Worm (Caenorhabditis elegans): ENCODE measurements around the gene F28H7.3.

Gene F28H7.3

DNA sequence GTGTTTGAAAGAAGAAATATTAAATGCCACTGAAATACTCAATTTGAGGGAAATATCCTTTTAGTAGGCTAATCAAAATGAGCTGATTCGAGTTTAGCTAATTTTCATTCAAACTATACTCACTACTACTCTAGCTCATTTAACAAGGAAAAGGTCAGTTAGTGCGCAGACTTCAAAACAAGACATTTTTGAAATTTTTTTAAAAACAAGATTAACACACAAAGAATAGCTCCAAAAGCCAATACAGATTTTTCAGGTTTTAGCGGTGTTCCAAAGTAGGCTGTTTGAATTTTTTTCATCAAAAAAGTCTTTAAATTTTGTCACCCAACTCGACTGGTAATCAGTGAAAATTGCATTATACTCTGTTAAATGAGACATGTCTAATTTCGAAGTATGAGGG is 10.3 kb upstream of the F28H7.3 start:
- TF ChIP-seq mls-2 (tag; optimal IDR thresholded peaks at IDR 0.05) (no peak), ztf-11 (tag; optimal IDR thresholded peaks at IDR 0.05) (no peak), mab-5 (tag; optimal IDR thresholded peaks at IDR 0.05) (no peak), blmp-1 (tag; optimal IDR thresholded peaks at IDR 0.05) (no peak), ceh-43 (GFP tag; optimal IDR thresholded peaks at IDR 0.05) (no peak), nhr-237 (tag; optimal IDR thresholded peaks at IDR 0.05) (no peak)

DNA sequence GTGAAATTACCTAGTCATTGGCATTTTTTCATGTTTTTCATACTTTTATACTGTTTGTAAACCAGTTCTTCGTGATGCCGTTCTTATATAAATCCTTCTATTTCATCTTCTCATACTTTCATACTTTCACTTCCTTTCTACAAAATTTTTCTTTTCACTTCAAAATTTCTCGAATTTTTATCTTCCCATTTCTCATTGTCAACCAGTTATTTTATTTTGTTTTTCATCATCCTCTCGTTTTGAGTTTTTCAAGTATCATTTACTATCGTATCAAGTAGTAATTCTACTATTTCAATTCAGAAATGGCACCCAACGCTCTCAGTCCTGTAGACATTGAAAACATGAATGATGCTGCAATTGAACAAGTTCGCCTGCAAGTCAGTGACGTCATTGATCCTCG is 8.1 kb upstream of the F28H7.3 start, which contains the start of gene F28H7.8:
Gene F28H7.8, plus strand, starts transcription at position 301 of the 400 bp plus-strand sequence.
- TF ChIP-seq lin-13 (tag; optimal IDR thresholded peaks at IDR 0.05): no peak
- no peak for TF ChIP-seq unc-120 (tag; optimal IDR thresholded peaks at IDR 0.05; ENCODE audit: poor library complexity, severe bottlenecking)
- no peak for TF ChIP-seq tbx-8 (GFP tag; optimal IDR thresholded peaks at IDR 0.05)
- TF ChIP-seq pha-4 (tag; optimal IDR thresholded peaks at IDR 0.05): no peak
- TF ChIP-seq nhr-76 (tag; optimal IDR thresholded peaks at IDR 0.05): no peak
- no peak for TF ChIP-seq ceh-83 (GFP tag; optimal IDR thresholded peaks at IDR 0.05)
- no peak for TF ChIP-seq lsy-2 (tag; optimal IDR thresholded peaks at IDR 0.05)
- no peak for TF ChIP-seq elt-3 (tag; optimal IDR thresholded peaks at IDR 0.05)
- TF ChIP-seq flh-1 (GFP tag; optimal IDR thresholded peaks at IDR 0.05): no peak
- no peak for TF ChIP-seq unc-39 (tag; optimal IDR thresholded peaks at IDR 0.05)
- no peak for TF ChIP-seq sem-2 (GFP tag; optimal IDR thresholded peaks at IDR 0.05)
- TF ChIP-seq nhr-28 (tag; optimal IDR thresholded peaks at IDR 0.05): no peak
- TF ChIP-seq mab-5 (tag; optimal IDR thresholded peaks at IDR 0.05): no peak
- TF ChIP-seq ham-2 (GFP tag; optimal IDR thresholded peaks at IDR 0.05): no peak
- TF ChIP-seq cnd-1 (tag; optimal IDR thresholded peaks at IDR 0.05): no peak
- TF ChIP-seq nhr-2 (tag; optimal IDR thresholded peaks at IDR 0.05): no peak
- TF ChIP-seq nhr-237 (tag; optimal IDR thresholded peaks at IDR 0.05): no peak
- no peak for TF ChIP-seq drap-1 (GFP tag; optimal IDR thresholded peaks at IDR 0.05)
- no peak for TF ChIP-seq unc-62 (GFP tag; optimal IDR thresholded peaks at IDR 0.05)

DNA sequence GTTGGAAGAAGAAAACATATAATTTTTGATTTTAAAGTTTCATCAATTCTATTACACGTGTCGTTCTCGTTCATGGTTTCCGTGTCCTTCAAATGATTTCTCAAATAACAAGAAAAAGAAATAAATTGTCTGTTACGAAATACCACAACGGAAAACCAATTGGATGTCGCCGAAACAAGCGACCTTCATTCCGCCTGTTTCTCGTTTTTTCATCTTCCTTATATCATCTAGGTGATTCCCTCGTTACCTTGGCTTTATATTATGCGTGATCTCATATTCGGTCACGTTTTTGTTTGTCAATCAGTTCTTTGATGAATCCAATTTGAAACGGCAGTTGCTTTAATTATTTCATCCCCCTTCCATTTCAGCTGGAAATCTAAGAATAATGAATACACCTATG is 6.5 kb upstream of the F28H7.3 start:
- no peak for TF ChIP-seq blmp-1 (tag; optimal IDR thresholded peaks at IDR 0.05)
- no peak for TF ChIP-seq drap-1 (GFP tag; optimal IDR thresholded peaks at IDR 0.05)
- TF ChIP-seq cnd-1 (tag; optimal IDR thresholded peaks at IDR 0.05): no peak
- TF ChIP-seq ham-2 (GFP tag; optimal IDR thresholded peaks at IDR 0.05): no peak
- no peak for TF ChIP-seq flh-1 (GFP tag; optimal IDR thresholded peaks at IDR 0.05)
- TF ChIP-seq sptf-1 (tag; optimal IDR thresholded peaks at IDR 0.05): no peak
- no peak for TF ChIP-seq nhr-12 (tag; optimal IDR thresholded peaks at IDR 0.05)
- no peak for TF ChIP-seq lsy-2 (tag; optimal IDR thresholded peaks at IDR 0.05)

ce11 chrV:10756698-10757097 is 6.1 kb upstream of the F28H7.3 start, which contains the start of gene irld-6:
Gene irld-6, minus strand, starts transcription at chrV:10756798.
- TF ChIP-seq bed-3 (GFP tag; optimal IDR thresholded peaks at IDR 0.05) (no peak), unc-39 (tag; optimal IDR thresholded peaks at IDR 0.05) (no peak), unc-62 (GFP tag; optimal IDR thresholded peaks at IDR 0.05) (no peak), ceh-43 (GFP tag; optimal IDR thresholded peaks at IDR 0.05) (no peak), nhr-237 (tag; optimal IDR thresholded peaks at IDR 0.05) (no peak), ceh-83 (GFP tag; optimal IDR thresholded peaks at IDR 0.05) (no peak), nhr-76 (tag; optimal IDR thresholded peaks at IDR 0.05) (no peak), snpc-4 (tag; optimal IDR thresholded peaks at IDR 0.05) (no peak)

DNA sequence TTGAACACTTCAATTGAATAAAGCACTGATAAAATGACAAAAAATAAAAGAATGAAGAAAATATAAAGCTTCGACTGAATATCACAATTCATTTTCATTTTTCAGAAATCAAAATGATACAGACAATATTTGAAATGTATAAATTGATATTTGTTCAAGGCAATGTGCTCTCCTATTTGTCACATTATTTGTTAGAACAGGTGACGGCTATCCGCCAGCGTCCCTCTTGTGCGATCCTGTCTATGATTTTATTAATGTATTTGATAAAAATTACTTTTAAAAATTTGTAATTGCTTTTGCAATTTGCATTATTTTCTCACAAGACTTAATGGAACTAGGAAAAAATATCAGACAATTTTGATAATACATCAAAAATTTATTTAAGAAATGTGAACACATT is 3.5 kb upstream of the F28H7.3 start, which contains the start of gene F28H7.7:
Gene F28H7.7, minus strand, starts transcription at position 101 of the 400 bp plus-strand sequence.
- TF ChIP-seq sem-2 (GFP tag; optimal IDR thresholded peaks at IDR 0.05) (no peak), nhr-76 (tag; optimal IDR thresholded peaks at IDR 0.05) (no peak), elt-3 (tag; optimal IDR thresholded peaks at IDR 0.05) (no peak), flh-1 (GFP tag; optimal IDR thresholded peaks at IDR 0.05) (no peak), bed-3 (GFP tag; optimal IDR thresholded peaks at IDR 0.05) (no peak), M03D4.4 (tag; optimal IDR thresholded peaks at IDR 0.05) (no peak), cnd-1 (tag; optimal IDR thresholded peaks at IDR 0.05) (no peak), ham-2 (GFP tag; optimal IDR thresholded peaks at IDR 0.05) (no peak), hlh-1 (tag; optimal IDR thresholded peaks at IDR 0.05) (no peak)

DNA sequence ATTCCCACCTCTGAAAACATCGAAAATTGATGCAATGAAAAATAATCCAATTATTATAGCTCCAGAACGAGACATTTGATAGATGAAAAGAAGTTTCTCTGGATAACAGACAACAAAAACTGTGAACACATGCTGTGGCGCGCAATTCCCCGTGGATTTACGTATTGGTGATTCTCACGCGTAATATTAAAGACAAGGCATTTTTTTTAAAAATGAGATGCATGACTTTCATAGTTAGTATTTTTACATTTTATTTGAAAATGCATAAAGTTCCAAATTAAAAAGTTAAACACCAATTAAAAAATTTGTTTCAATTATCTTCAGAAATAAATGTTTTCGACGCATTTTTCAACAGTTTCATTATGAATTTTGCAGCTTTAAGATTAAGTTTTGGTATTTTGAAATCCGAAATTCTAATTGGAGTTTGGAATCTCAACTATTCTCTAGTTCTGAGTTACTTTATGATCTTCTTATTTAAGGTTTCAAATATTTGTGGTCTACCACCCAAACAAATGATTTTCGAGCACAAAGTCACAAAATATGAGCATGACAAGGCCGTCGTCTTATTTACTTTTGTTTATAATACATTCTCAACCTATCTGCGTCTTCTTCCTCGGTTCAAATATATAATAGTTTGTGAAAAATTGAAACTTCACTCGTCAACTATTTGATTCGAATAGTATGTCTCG is 3.2 kb downstream of the F28H7.3 start, which contains the start of the genes selt-1.2 and F28H7.2:
Gene selt-1.2, minus strand, starts transcription at position 101 of the 689 bp plus-strand sequence.
Gene F28H7.2, plus strand, starts transcription at position 639 of the 689 bp plus-strand sequence.
- no peak for TF ChIP-seq M03D4.4 (tag; optimal IDR thresholded peaks at IDR 0.05)

Measured in whole organism, mixed stage, embryonic.